Worm (Caenorhabditis elegans) whole organism, midembryonic: ENCODE measurements around the gene bre-3.
A peak's percentile ranks its signal among the peaks of the same experiment; 100 is the strongest.
"Not testable (repeated sequence)": the region's sequence is repeated elsewhere in the genome, so short reads cannot be mapped to it uniquely, and the experiment has no call there.

Source experiments
- T22C8.4 ChIP-seq: fragments of 200-800 bp; sonication (Bioruptor generic); IDR thresholded peaks from 2 replicates; pipeline ENCODE4 v1.3.6; 2022; ENCODE audit warnings: missing genetic modification characterization, missing compliant biosample characterization
- cog-1 ChIP-seq: sonication (generic microtip); optimal IDR thresholded peaks from 2 replicates; lab custom pipeline; 2016; ENCODE audit warnings: missing genetic modification characterization, missing compliant biosample characterization
- flt-1 ChIP-seq: fragments of 200-800 bp; sonication (Bioruptor generic); IDR thresholded peaks from 2 replicates; pipeline ENCODE4 v1.3.6; 2022; ENCODE audit warnings: missing genetic modification characterization, missing compliant biosample characterization
- med-1 ChIP-seq: sonication (generic microtip); optimal IDR thresholded peaks from 2 replicates; lab custom pipeline; 2017; ENCODE audit warnings: missing genetic modification characterization, mild to moderate bottlenecking, missing compliant biosample characterization, antibody characterized with exemption, missing genetic modification reagents; ENCODE audit not compliant: insufficient read depth
- ref-1 ChIP-seq: fragments of 200-800 bp; sonication (Bioruptor generic); conservative IDR thresholded peaks from 2 replicates; pipeline ENCODE4 v1.3.6; 2022; ENCODE audit warnings: missing genetic modification reagents, missing genetic modification characterization, missing compliant biosample characterization
- tab-1 ChIP-seq: fragments of 200-800 bp; sonication (Bioruptor generic); IDR thresholded peaks from 2 replicates; pipeline ENCODE4 v1.3.6; 2022; ENCODE audit warnings: missing genetic modification characterization, missing compliant biosample characterization
- ztf-23 ChIP-seq: fragments of 200-800 bp; sonication (Bioruptor generic); IDR thresholded peaks from 2 replicates; pipeline ENCODE4 v1.3.6; 2022; ENCODE audit warnings: missing genetic modification reagents, missing genetic modification characterization, missing compliant biosample characterization

- TF ChIP-seq tab-1; ztf-23 (GFP tag; lab: Robert Waterston, UW); T22C8.4 (GFP tag; lab: Robert Waterston, UW); ref-1; cog-1 (tag; lab: Kevin White, UChicago); med-1 (GFP tag; lab: Kevin White, UChicago): not testable (repeated sequence)
- TF ChIP-seq flt-1 (GFP tag; lab: Robert Waterston, UW): 0 out of 2 replicates have a peak, but pooled peaks have one; percentile 15
Observed at ce11 chrIII:9445699-9446098, 39.6 kb downstream of the bre-3 start.
